Worm (Caenorhabditis elegans) whole organism, L4 larva: ENCODE data around the gene F58F9.6.
"Not testable (repeated sequence)": the region's sequence is repeated elsewhere in the genome, so short reads cannot be mapped to it uniquely, and the experiment has no call there.

Experiments used
- D1046.2 ChIP-seq: fragments of 200-800 bp; sonication (Bioruptor generic); IDR thresholded peaks from 2 replicates; pipeline ENCODE4 v1.3.6; 2022; ENCODE audit warnings: missing genetic modification characterization, missing compliant biosample characterization
- F26F4.8 ChIP-seq: fragments of 200-800 bp; sonication (Bioruptor generic); conservative IDR thresholded peaks from 2 replicates; pipeline ENCODE4 v1.3.6; 2022; ENCODE audit warnings: missing genetic modification characterization, missing compliant biosample characterization
- Y75B8A.6 ChIP-seq: fragments of 200-800 bp; sonication (Bioruptor generic); IDR thresholded peaks from 2 replicates; pipeline ENCODE4 v1.3.6; 2022; ENCODE audit warnings: missing genetic modification reagents, missing genetic modification characterization, missing compliant biosample characterization
- ZK546.5 ChIP-seq, 2 experiments: sonication (generic microtip); optimal IDR thresholded peaks; 2 replicates each; lab custom pipeline; 2017; ENCODE audit warnings: missing biosample characterization in 2 of 2, missing genetic modification characterization in 2 of 2
- aha-1 ChIP-seq: fragments of 150-350 bp; peaks from one replicate; lab custom pipeline; 2014; ENCODE audit warnings: missing biosample characterization, missing genetic modification characterization
- arid-1 ChIP-seq: fragments of 200-800 bp; sonication (Bioruptor generic); conservative IDR thresholded peaks from 2 replicates; pipeline ENCODE4 v1.3.6; 2022; ENCODE audit warnings: missing genetic modification reagents, missing genetic modification characterization, missing compliant biosample characterization
- ceh-20 ChIP-seq: fragments of 200-800 bp; sonication (Bioruptor generic); IDR thresholded peaks from 2 replicates; pipeline ENCODE4 v1.3.6; 2022; ENCODE audit warnings: missing genetic modification reagents, missing genetic modification characterization, missing compliant biosample characterization
- ceh-28 ChIP-seq: fragments of 150-350 bp; optimal IDR thresholded peaks from 2 replicates; lab custom pipeline; 2014; ENCODE audit warnings: missing biosample characterization, missing genetic modification reagents, missing genetic modification characterization
- ceh-32 ChIP-seq: sonication (generic microtip); optimal IDR thresholded peaks from 2 replicates; lab custom pipeline; 2016; ENCODE audit warnings: mild to moderate bottlenecking, missing genetic modification characterization, missing compliant biosample characterization; ENCODE audit not compliant: poor library complexity
- ceh-44 ChIP-seq: fragments of 200-800 bp; sonication (Bioruptor generic); IDR thresholded peaks from 2 replicates; pipeline ENCODE4 v1.3.6; 2022; ENCODE audit warnings: missing genetic modification reagents, missing genetic modification characterization, missing compliant biosample characterization
- ces-1 ChIP-seq: fragments of 150-350 bp; sonication (generic microtip); optimal IDR thresholded peaks from 4 replicates; lab custom pipeline; 2014; ENCODE audit warnings: missing biosample characterization, missing genetic modification reagents, missing genetic modification characterization
- ctbp-1 ChIP-seq: fragments of 200-800 bp; sonication (Bioruptor generic); IDR thresholded peaks from 2 replicates; pipeline ENCODE4 v1.3.6; 2022; ENCODE audit warnings: missing genetic modification reagents, missing genetic modification characterization, missing compliant biosample characterization
- daf-8 ChIP-seq: fragments of 200-800 bp; sonication (Bioruptor generic); IDR thresholded peaks from 2 replicates; pipeline ENCODE4 v1.3.6; 2022; ENCODE audit warnings: missing genetic modification characterization, missing compliant biosample characterization
- dpl-1 ChIP-seq: fragments of 150-350 bp; optimal IDR thresholded peaks from 2 replicates; lab custom pipeline; 2014; ENCODE audit warnings: missing biosample characterization, missing genetic modification reagents, missing genetic modification characterization
- duxl-1 ChIP-seq: sonication (generic microtip); optimal IDR thresholded peaks from 2 replicates; lab custom pipeline; 2016; ENCODE audit warnings: mild to moderate bottlenecking, missing genetic modification characterization, moderate library complexity, missing compliant biosample characterization; ENCODE audit not compliant: poor library complexity
- hlh-30 ChIP-seq: sonication (generic microtip); optimal IDR thresholded peaks from 2 replicates; lab custom pipeline; 2017; ENCODE audit warnings: antibody characterized with exemption, mild to moderate bottlenecking, missing genetic modification characterization, missing compliant biosample characterization; ENCODE audit not compliant: insufficient read depth
- jun-1 ChIP-seq: fragments of 150-350 bp; optimal IDR thresholded peaks from 2 replicates; lab custom pipeline; 2014; ENCODE audit warnings: missing biosample characterization, missing genetic modification reagents, missing genetic modification characterization
- mxl-3 ChIP-seq: fragments of 200-800 bp; sonication (Bioruptor generic); optimal IDR thresholded peaks from 2 replicates; lab custom pipeline; 2018; ENCODE audit warnings: mild to moderate bottlenecking, missing genetic modification characterization, missing compliant biosample characterization
- nhr-237 ChIP-seq: sonication (generic microtip); optimal IDR thresholded peaks from 2 replicates; lab custom pipeline; 2017; ENCODE audit warnings: missing biosample characterization, missing genetic modification characterization
- nhr-28 ChIP-seq: fragments of 150-350 bp; optimal IDR thresholded peaks from 2 replicates; lab custom pipeline; 2014; ENCODE audit warnings: missing biosample characterization, missing genetic modification characterization
- nhr-41 ChIP-seq: fragments of 200-800 bp; sonication (Bioruptor generic); IDR thresholded peaks from 2 replicates; pipeline ENCODE4 v1.3.6; 2022; ENCODE audit warnings: missing genetic modification reagents, missing genetic modification characterization, missing compliant biosample characterization
- nhr-42 ChIP-seq: fragments of 200-800 bp; sonication (Bioruptor generic); IDR thresholded peaks from 2 replicates; pipeline ENCODE4 v1.3.6; 2022; ENCODE audit warnings: missing genetic modification characterization, missing compliant biosample characterization
- pha-4 ChIP-seq, 2 experiments: fragments of 150-350 bp in 1 of 2; fragments of 200-800 bp in 1 of 2; sonication (Bioruptor generic) in 1 of 2; IDR thresholded peaks in 1 of 2; optimal IDR thresholded peaks in 1 of 2; 2 replicates each; pipeline versions ENCODE4 v1.3.6 to Lab custom; 2014 to 2022; ENCODE audit warnings: missing genetic modification characterization in 2 of 2, missing genetic modification reagents in 2 of 2, missing biosample characterization in 1 of 2, missing compliant biosample characterization in 1 of 2
- php-3 ChIP-seq: fragments of 200-800 bp; sonication (Bioruptor generic); IDR thresholded peaks from 2 replicates; pipeline ENCODE4 v1.3.6; 2022; ENCODE audit warnings: missing genetic modification reagents, missing genetic modification characterization, missing compliant biosample characterization
- saeg-2 ChIP-seq: fragments of 200-800 bp; sonication (Bioruptor generic); IDR thresholded peaks from 2 replicates; pipeline ENCODE4 v1.3.6; 2022; ENCODE audit warnings: missing genetic modification reagents, missing genetic modification characterization, missing compliant biosample characterization
- sdz-12 ChIP-seq: fragments of 200-800 bp; sonication (Bioruptor generic); optimal IDR thresholded peaks from 2 replicates; lab custom pipeline; 2018; ENCODE audit warnings: mild to moderate bottlenecking, missing genetic modification characterization, missing compliant biosample characterization
- set-16 ChIP-seq: fragments of 200-800 bp; sonication (Bioruptor generic); IDR thresholded peaks from 2 replicates; pipeline ENCODE4 v1.3.6; 2022; ENCODE audit warnings: missing genetic modification reagents, missing genetic modification characterization, missing compliant biosample characterization
- skn-1 ChIP-seq: fragments of 150-350 bp; optimal IDR thresholded peaks from 2 replicates; lab custom pipeline; 2014; ENCODE audit warnings: missing biosample characterization, missing genetic modification characterization
- unc-62 ChIP-seq, 3 experiments: fragments of 150-350 bp in 1 of 3; sonication (generic microtip); optimal IDR thresholded peaks in 2 of 3; peaks in 1 of 3; 1 replicate in 1 of 3; 2 replicates in 2 of 3; lab custom pipeline; 2014 to 2017; ENCODE audit warnings: missing biosample characterization in 3 of 3, missing genetic modification characterization in 3 of 3, missing genetic modification reagents in 3 of 3, missing genotype in 1 of 3
- vab-7 ChIP-seq: fragments of 200-800 bp; sonication (Bioruptor generic); IDR thresholded peaks from 2 replicates; pipeline ENCODE4 v1.3.6; 2022; ENCODE audit warnings: missing genetic modification reagents, missing genetic modification characterization, missing compliant biosample characterization
- zfp-3 ChIP-seq: fragments of 200-800 bp; sonication (Bioruptor generic); conservative IDR thresholded peaks from 2 replicates; pipeline ENCODE4 v1.3.6; 2022; ENCODE audit warnings: missing genetic modification reagents, missing genetic modification characterization, missing compliant biosample characterization
- zip-11 ChIP-seq: fragments of 200-800 bp; sonication (Bioruptor generic); IDR thresholded peaks from 2 replicates; pipeline ENCODE4 v1.3.6; 2022; ENCODE audit warnings: missing genetic modification characterization, missing compliant biosample characterization

The F58F9.6 gene

DNA sequence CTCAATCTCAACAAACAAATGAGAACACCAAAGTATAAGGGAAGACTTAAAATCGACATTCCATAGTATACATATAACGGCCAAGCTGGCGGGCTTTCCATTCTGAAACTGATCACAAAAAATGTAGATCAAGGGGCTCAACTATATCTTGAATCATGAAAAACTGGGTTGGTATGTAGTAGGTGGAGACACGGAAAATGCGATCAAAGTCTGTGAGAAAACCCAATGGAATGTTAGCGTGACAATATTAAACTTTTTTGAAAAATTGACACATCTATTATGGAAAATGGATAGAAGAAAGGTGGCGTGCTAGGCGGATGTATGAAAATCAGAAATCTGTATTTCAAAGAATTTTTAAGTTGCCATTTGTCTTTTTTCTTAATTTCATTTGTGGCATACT is 25.8 kb upstream of the F58F9.6 start, which contains the start of gene srv-28:
Gene srv-28, minus strand, starts transcription at position 101 of the 400 bp plus-strand sequence.
- peak in 1 of 2 experiments; percentile 33 for TF ChIP-seq unc-62 (GFP tag; optimal IDR thresholded peaks at IDR 0.05 in 1 of 2; lab: Kevin White, UChicago)
- no peak for TF ChIP-seq unc-62 (tag; optimal IDR thresholded peaks at IDR 0.05; lab: Kevin White, UChicago)
- no peak for TF ChIP-seq D1046.2 (GFP tag; lab: Robert Waterston, UW)
- TF ChIP-seq zip-11: no peak
- TF ChIP-seq saeg-2 (GFP tag; lab: Robert Waterston, UW): no peak
- TF ChIP-seq ceh-20 (GFP tag; lab: Robert Waterston, UW): no peak
- no peak for TF ChIP-seq nhr-28 (tag; lab: Kevin White, UChicago)
- no peak for TF ChIP-seq Y75B8A.6
- TF ChIP-seq ceh-28: no peak
- TF ChIP-seq ceh-44 (GFP tag; lab: Robert Waterston, UW): no peak
- TF ChIP-seq sdz-12 (GFP tag; lab: Kevin White, UChicago): no peak
- peak; percentile 7 for TF ChIP-seq aha-1
- TF ChIP-seq ZK546.5 (tag; optimal IDR thresholded peaks at IDR 0.05; lab: Kevin White, UChicago): no peak
- TF ChIP-seq jun-1 (tag; lab: Kevin White, UChicago): no peak
- TF ChIP-seq nhr-41 (GFP tag; lab: Robert Waterston, UW): no peak
- TF ChIP-seq vab-7: no peak
- no peak for TF ChIP-seq nhr-42 (GFP tag; lab: Robert Waterston, UW)

DNA sequence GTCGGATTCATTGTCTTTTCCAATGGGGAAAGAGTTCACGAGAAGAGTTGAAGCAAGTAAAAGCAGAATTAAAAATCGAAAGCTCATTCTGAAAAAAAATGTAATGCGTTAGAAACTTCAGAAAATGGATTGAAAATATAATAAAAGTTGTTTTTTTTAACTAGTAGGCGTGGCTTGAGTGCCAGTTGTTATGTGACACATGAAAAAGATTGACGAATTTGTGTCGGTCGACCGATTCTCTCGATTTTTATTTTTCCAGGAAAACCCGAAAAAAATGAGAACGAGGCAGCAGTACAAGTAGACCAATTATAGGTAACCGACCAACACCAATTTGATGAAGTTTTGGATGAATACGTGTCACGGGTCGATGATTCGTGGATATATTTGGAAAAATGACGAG is 22.3 kb upstream of the F58F9.6 start, which contains the start of gene nlp-16:
Gene nlp-16, minus strand, starts transcription at position 101 of the 400 bp plus-strand sequence.
- TF ChIP-seq php-3 (no peak), skn-1 (no peak), ctbp-1 (GFP tag; lab: Robert Waterston, UW) (no peak), ceh-32 (tag; lab: Kevin White, UChicago) (no peak), ceh-44 (GFP tag; lab: Robert Waterston, UW) (no peak), pha-4 (GFP tag; IDR thresholded peaks at IDR 0.05; lab: Robert Waterston, UW) (no peak), pha-4 (tag; optimal IDR thresholded peaks at IDR 0.05; lab: Kevin White, UChicago) (no peak)

DNA sequence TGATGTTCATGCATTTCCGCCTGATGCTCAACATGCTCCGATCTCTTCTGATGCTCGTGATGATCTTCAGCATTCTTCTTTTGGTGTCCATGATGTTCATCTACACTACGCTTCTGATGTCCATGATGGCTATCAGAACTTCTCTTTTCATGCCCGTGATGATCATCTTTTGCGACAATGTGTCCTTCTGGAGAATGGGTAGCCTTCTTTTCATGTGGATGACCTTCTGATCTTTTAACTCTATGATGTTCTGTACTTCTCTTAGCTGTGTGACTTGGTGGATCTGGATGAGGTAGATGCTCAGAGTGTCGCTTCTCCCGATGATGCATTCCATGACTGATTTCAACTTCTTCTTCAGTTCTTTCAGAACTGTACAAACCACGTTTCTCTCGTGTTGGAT is 21.6 kb upstream of the F58F9.6 start:
- no peak for TF ChIP-seq dpl-1
- TF ChIP-seq unc-62 (GFP tag; optimal IDR thresholded peaks at IDR 0.05 in 1 of 2; lab: Kevin White, UChicago): peak in 1 of 2 experiments; percentile 90
- TF ChIP-seq unc-62 (tag; optimal IDR thresholded peaks at IDR 0.05; lab: Kevin White, UChicago): no peak

DNA sequence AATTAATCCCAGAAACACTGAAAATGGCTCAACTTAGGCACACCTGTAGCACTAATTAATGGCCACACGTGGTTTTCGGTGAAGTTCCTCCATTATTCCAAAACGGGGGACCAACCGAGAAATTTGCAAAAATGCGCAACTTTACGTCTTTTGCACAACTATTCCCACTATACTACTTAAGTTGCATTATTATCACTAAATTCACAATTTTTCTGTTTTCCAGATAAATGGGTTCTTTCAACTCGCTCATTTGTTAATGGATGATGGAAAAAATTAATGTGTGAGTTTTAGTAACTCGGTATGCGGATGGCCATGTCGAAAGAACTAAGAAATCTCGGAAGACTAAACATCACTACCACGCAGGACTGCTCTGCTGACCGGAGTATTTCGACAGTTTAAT is 17.2 kb upstream of the F58F9.6 start, which contains the start of gene T13A10.64:
Gene T13A10.64, plus strand, starts transcription at position 301 of the 400 bp plus-strand sequence.
- no peak for TF ChIP-seq F26F4.8 (GFP tag; lab: Robert Waterston, UW)
- TF ChIP-seq hlh-30: no peak
- TF ChIP-seq D1046.2 (GFP tag; lab: Robert Waterston, UW): no peak
- TF ChIP-seq daf-8 (GFP tag; lab: Robert Waterston, UW): no peak
- TF ChIP-seq mxl-3: no peak
- no peak for TF ChIP-seq ZK546.5 (tag; optimal IDR thresholded peaks at IDR 0.05; lab: Kevin White, UChicago)
- no peak for TF ChIP-seq duxl-1
- TF ChIP-seq set-16: no peak
- TF ChIP-seq zfp-3: no peak

DNA sequence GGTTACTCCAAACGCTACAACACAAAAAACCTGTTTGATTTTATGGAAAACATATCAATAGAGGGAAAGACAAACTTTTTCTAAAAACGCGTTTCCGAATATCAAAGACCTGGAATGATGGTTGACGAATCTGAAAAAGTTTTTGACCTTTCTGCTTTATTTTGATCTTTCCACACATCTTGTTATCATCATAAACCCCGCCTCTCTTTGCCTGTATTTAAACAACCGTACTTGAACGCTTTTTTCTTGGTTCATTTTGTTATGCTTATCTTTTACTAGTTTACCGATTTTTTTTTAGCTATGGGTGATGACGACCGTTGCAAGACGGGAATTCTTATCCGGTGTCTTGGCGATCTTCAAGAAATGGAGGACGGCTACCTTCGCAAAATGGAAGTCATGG is 15.6 kb upstream of the F58F9.6 start, which contains the start of gene T13A10.2:
Gene T13A10.2, plus strand, starts transcription at position 301 of the 400 bp plus-strand sequence.
- TF ChIP-seq arid-1 (GFP tag; lab: Robert Waterston, UW); ces-1 (GFP tag; lab: Kevin White, UChicago); nhr-237 (tag; lab: Kevin White, UChicago): not testable (repeated sequence)
- TF ChIP-seq, all 104 proteins: peak for 0; not testable (repeated sequence) for 104
